Fruit fly (Drosophila melanogaster): ENCODE measurements around the gene Diap1.

Diap1 gene

dm6 chr3L:16023020-16023648, 27.7 kb downstream of the Diap1 start, which contains the start of gene Notum (continued):
- TF ChIP-seq CG15479 (GFP tag; optimal IDR thresholded peaks at IDR 0.05) (peak; percentile 91), Side (GFP tag; optimal IDR thresholded peaks at IDR 0.05) (no peak), CG6765 (GFP tag; optimal IDR thresholded peaks at IDR 0.05) (no peak), rib (GFP tag; IDR thresholded peaks at IDR 0.05) (peak; percentile 41; the same call in 1 of the 2 replicates), otp (GFP tag; IDR thresholded peaks at IDR 0.05) (peak; percentile 20; the same call in 1 of the 3 replicates), CG17802 (tag; optimal IDR thresholded peaks at IDR 0.05) (no peak), Sry-δ (GFP tag; optimal IDR thresholded peaks at IDR 0.05) (no peak), sima (GFP tag; optimal IDR thresholded peaks at IDR 0.05) (no peak), CG16863 (GFP tag; optimal IDR thresholded peaks at IDR 0.05) (peak; percentile 11), MTF-1 (GFP tag; optimal IDR thresholded peaks at IDR 0.05; ENCODE audit: borderline replicate concordance) (peak; percentile 13), Lhr (GFP tag; optimal IDR thresholded peaks at IDR 0.05) (no peak), Mes4 (GFP tag; optimal IDR thresholded peaks at IDR 0.05) (peak; percentile 11), Hey (tag; optimal IDR thresholded peaks at IDR 0.05) (no peak), CG16813 (GFP tag; IDR thresholded peaks at IDR 0.05; ENCODE audit: partially characterized antibody) (no peak), CG11696 (GFP tag; IDR thresholded peaks at IDR 0.05) (no peak), CG11456 (GFP tag; IDR thresholded peaks at IDR 0.05) (0 out of 3 replicates have a peak, but pooled peaks have one; percentile 30), Antp (GFP tag; optimal IDR thresholded peaks at IDR 0.05) (no peak), CG12104 (GFP tag; optimal IDR thresholded peaks at IDR 0.05) (no peak), kah (GFP tag; optimal IDR thresholded peaks at IDR 0.05) (peak; percentile 40), CG11247 (GFP tag; IDR thresholded peaks at IDR 0.05) (0 out of 2 replicates have a peak, but pooled peaks have one; percentile 37), gsb-n (tag; optimal IDR thresholded peaks at IDR 0.05) (peak; percentile 18), Trl (optimal IDR thresholded peaks at IDR 0.05) (peak; percentile 38 to 56), Trl (GFP tag; optimal IDR thresholded peaks at IDR 0.05) (no peak), cwo (GFP tag; optimal IDR thresholded peaks at IDR 0.05) (no peak), CG8388 (GFP tag; optimal IDR thresholded peaks at IDR 0.05) (no peak), eve (GFP tag; optimal IDR thresholded peaks at IDR 0.05) (no peak), zen (tag; optimal IDR thresholded peaks at IDR 0.05) (peak; percentile 13), CG1832 (GFP tag; optimal IDR thresholded peaks at IDR 0.05) (peak; percentile 69), Ptx1 (GFP tag; IDR thresholded peaks at IDR 0.05) (no peak), trh (GFP tag; optimal IDR thresholded peaks at IDR 0.05) (no peak), knrl (GFP tag; IDR thresholded peaks at IDR 0.05; ENCODE audit: partially characterized antibody) (peak; percentile 43; the same call in 2 of the 3 replicates), Stat92E (GFP tag; optimal IDR thresholded peaks at IDR 0.05) (peak in 1 of 3 experiments; percentile 63), CG14441 (GFP tag; IDR thresholded peaks at IDR 0.05) (0 out of 2 replicates have a peak, but pooled peaks have one; percentile 11), CG12659 (GFP tag; optimal IDR thresholded peaks at IDR 0.05) (no peak), CG16779 (GFP tag; IDR thresholded peaks at IDR 0.05) (no peak), grn (GFP tag; optimal IDR thresholded peaks at IDR 0.05) (peak; percentile 27), CG3281 (GFP tag; optimal IDR thresholded peaks at IDR 0.05) (no peak), CG2199 (GFP tag; IDR thresholded peaks at IDR 0.05) (peak; percentile 88; the same call in 2 of the 3 replicates), ac (GFP tag; optimal IDR thresholded peaks at IDR 0.05) (peak; percentile 3), vfl (GFP tag; optimal IDR thresholded peaks at IDR 0.05) (no peak)
